Worm (Caenorhabditis elegans) whole organism, late embryonic: ENCODE results near the gene dod-21.

Source experiments
- ama-1 ChIP-seq: fragments of 150-350 bp; optimal IDR thresholded peaks from 2 replicates; lab custom pipeline; 2014
- ceh-2 ChIP-seq: sonication (generic microtip); optimal IDR thresholded peaks from 2 replicates; lab custom pipeline; 2016; ENCODE audit warnings: missing genotype, missing genetic modification characterization, missing compliant biosample characterization
- dmd-4 ChIP-seq: sonication (generic microtip); optimal IDR thresholded peaks from 2 replicates; lab custom pipeline; 2016; ENCODE audit warnings: borderline replicate concordance, missing genetic modification characterization, missing compliant biosample characterization
- elt-2 ChIP-seq: sonication (generic microtip); optimal IDR thresholded peaks from 2 replicates; lab custom pipeline; 2016; ENCODE audit warnings: missing genetic modification reagents, missing genetic modification characterization, missing compliant biosample characterization
- fkh-6 ChIP-seq: sonication (generic microtip); optimal IDR thresholded peaks from 2 replicates; lab custom pipeline; 2016; ENCODE audit warnings: missing genetic modification characterization, missing compliant biosample characterization
- hlh-8 ChIP-seq: sonication (generic microtip); optimal IDR thresholded peaks from 2 replicates; lab custom pipeline; 2016; ENCODE audit warnings: missing genotype, missing genetic modification characterization, missing compliant biosample characterization
- madf-2 ChIP-seq: sonication (generic microtip); optimal IDR thresholded peaks from 2 replicates; lab custom pipeline; 2017; ENCODE audit warnings: missing genetic modification characterization, missing compliant biosample characterization
- npax-4 ChIP-seq: sonication (generic microtip); optimal IDR thresholded peaks from 2 replicates; lab custom pipeline; 2016; ENCODE audit warnings: missing genetic modification characterization, missing compliant biosample characterization
- pax-1 ChIP-seq: fragments of 150-350 bp; optimal IDR thresholded peaks from 2 replicates; lab custom pipeline; 2014; ENCODE audit warnings: missing biosample characterization, missing genetic modification characterization
- pqm-1 ChIP-seq: sonication (generic microtip); optimal IDR thresholded peaks from 2 replicates; lab custom pipeline; 2016; ENCODE audit warnings: missing genetic modification characterization, missing compliant biosample characterization
- ttx-3 ChIP-seq: sonication (generic microtip); optimal IDR thresholded peaks from 2 replicates; lab custom pipeline; 2016; ENCODE audit warnings: missing genetic modification reagents, missing genetic modification characterization, missing compliant biosample characterization
- ztf-16 ChIP-seq: sonication (generic microtip); optimal IDR thresholded peaks from 2 replicates; lab custom pipeline; 2017; ENCODE audit warnings: missing genetic modification characterization, missing compliant biosample characterization

ce11 chrIV:12915479-12915878 is 21.1 kb upstream of the dod-21 start, which contains the start of gene srz-15:
- TF ChIP-seq ceh-2 (tag; lab: Kevin White, UChicago): no peak
- no peak for TF ChIP-seq pqm-1 (tag; lab: Kevin White, UChicago)
- no peak for TF ChIP-seq madf-2
- TF ChIP-seq pax-1 (tag; lab: Kevin White, UChicago): no peak
- TF ChIP-seq fkh-6: no peak
- no peak for TF ChIP-seq ttx-3 (tag; lab: Kevin White, UChicago)
- no peak for TF ChIP-seq hlh-8 (tag; lab: Kevin White, UChicago)
- TF ChIP-seq dmd-4 (tag; lab: Kevin White, UChicago): no peak
- TF ChIP-seq ama-1 (lab: Kevin White, UChicago): no peak
- no peak for TF ChIP-seq ztf-16 (tag; lab: Kevin White, UChicago)
- no peak for TF ChIP-seq elt-2
- no peak for TF ChIP-seq npax-4 (tag; lab: Kevin White, UChicago)
